Fruit fly (Drosophila melanogaster): ENCODE results near the gene CG33093.

dm6 chr3R:22515384-22515783 is 16.3 kb downstream of the CG33093 start:
- no peak for TF ChIP-seq CG8478 (optimal IDR thresholded peaks at IDR 0.05)
- no peak for TF ChIP-seq psq (optimal IDR thresholded peaks at IDR 0.05)
- TF ChIP-seq usp (GFP tag; optimal IDR thresholded peaks at IDR 0.05) = no peak
- no peak for TF ChIP-seq Dll (optimal IDR thresholded peaks at IDR 0.05)
- TF ChIP-seq pan (optimal IDR thresholded peaks at IDR 0.05) = no peak
- no peak for TF ChIP-seq EcR (GFP tag; optimal IDR thresholded peaks at IDR 0.05)

Measured in whole organism.